Worm (Caenorhabditis elegans): ENCODE results near the gene C53C11.1.

C53C11.1 gene

ce11 chrX:17340484-17340883 is at the start of gene C53C11.1:
Gene C53C11.1, plus strand, starts transcription at chrX:17340784.
- TF ChIP-seq hlh-15 (tag; optimal IDR thresholded peaks at IDR 0.05) = no peak
- no peak for TF ChIP-seq fkh-10 (GFP tag; optimal IDR thresholded peaks at IDR 0.05)
- TF ChIP-seq ceh-6 (GFP tag; optimal IDR thresholded peaks at IDR 0.05) = no peak
- TF ChIP-seq ceh-45 (GFP tag; IDR thresholded peaks at IDR 0.05) = no peak
- TF ChIP-seq sox-4 (tag; optimal IDR thresholded peaks at IDR 0.05) = no peak
- no peak for TF ChIP-seq K09A11.1 (tag; optimal IDR thresholded peaks at IDR 0.05; ENCODE audit: insufficient read depth)
- no peak for TF ChIP-seq lin-11 (tag; optimal IDR thresholded peaks at IDR 0.05)
- no peak for TF ChIP-seq ama-1 (optimal IDR thresholded peaks at IDR 0.05)
- no peak for TF ChIP-seq ceh-9 (tag; optimal IDR thresholded peaks at IDR 0.05)
- TF ChIP-seq ceh-19 (GFP tag; optimal IDR thresholded peaks at IDR 0.05) = no peak
- no peak for TF ChIP-seq pha-4 (tag; optimal IDR thresholded peaks at IDR 0.05)
- TF ChIP-seq hlh-30 (tag; optimal IDR thresholded peaks at IDR 0.05; ENCODE audit: insufficient read depth) = no peak
- no peak for TF ChIP-seq nfya-1 (tag; optimal IDR thresholded peaks at IDR 0.05)
- TF ChIP-seq madf-2 (tag; optimal IDR thresholded peaks at IDR 0.05) = no peak

ce11 chrX:17294019-17294418 is 46.6 kb upstream of the C53C11.1 start:
- TF ChIP-seq hlh-13 (GFP tag; optimal IDR thresholded peaks at IDR 0.05) = no peak

ce11 chrX:17294728-17295127 is 45.9 kb upstream of the C53C11.1 start, which contains the start of gene C33E10.8:
Gene C33E10.8, minus strand, starts transcription at chrX:17294828.
- TF ChIP-seq fax-1 (tag; optimal IDR thresholded peaks at IDR 0.05) = no peak
- TF ChIP-seq sox-4 (tag; optimal IDR thresholded peaks at IDR 0.05) = no peak
- no peak for TF ChIP-seq fkh-10 (GFP tag; optimal IDR thresholded peaks at IDR 0.05)
- TF ChIP-seq ceh-45 (GFP tag; IDR thresholded peaks at IDR 0.05) = no peak
- TF ChIP-seq mec-3 (tag; optimal IDR thresholded peaks at IDR 0.05; ENCODE audit: borderline replicate concordance) = no peak
- no peak for TF ChIP-seq tbx-2 (tag; optimal IDR thresholded peaks at IDR 0.05)
- TF ChIP-seq unc-3 (GFP tag; conservative IDR thresholded peaks at IDR 0.05) = no peak
- no peak for TF ChIP-seq unc-3 (tag; optimal IDR thresholded peaks at IDR 0.05)
- no peak for TF ChIP-seq ref-2 (tag; optimal IDR thresholded peaks at IDR 0.05)
- no peak for TF ChIP-seq ets-4 (tag; optimal IDR thresholded peaks at IDR 0.05)
- no peak for TF ChIP-seq tbx-7 (tag; optimal IDR thresholded peaks at IDR 0.05)
- no peak for TF ChIP-seq ceh-9 (tag; optimal IDR thresholded peaks at IDR 0.05)
- TF ChIP-seq pat-9 (tag; optimal IDR thresholded peaks at IDR 0.05) = no peak
- no peak for TF ChIP-seq gmeb-2 (tag; optimal IDR thresholded peaks at IDR 0.05)
- no peak for TF ChIP-seq pha-4 (tag; optimal IDR thresholded peaks at IDR 0.05)

- no peak for TF ChIP-seq C38D4.7 (GFP tag; optimal IDR thresholded peaks at IDR 0.05)
- TF ChIP-seq ceh-2 (tag; optimal IDR thresholded peaks at IDR 0.05) = no peak
- no peak for TF ChIP-seq fkh-10 (GFP tag; optimal IDR thresholded peaks at IDR 0.05)
- TF ChIP-seq rnt-1 (tag; optimal IDR thresholded peaks at IDR 0.05) = no peak
- no peak for TF ChIP-seq ceh-19 (GFP tag; optimal IDR thresholded peaks at IDR 0.05)
- TF ChIP-seq fkh-6 (tag; optimal IDR thresholded peaks at IDR 0.05) = no peak
- no peak for TF ChIP-seq eyg-1 (tag; optimal IDR thresholded peaks at IDR 0.05)
Observed at ce11 chrX:17297408-17297807, 43.2 kb upstream of the C53C11.1 start.

ce11 chrX:17300735-17301134 is 39.8 kb upstream of the C53C11.1 start:
- TF ChIP-seq unc-42 (tag; optimal IDR thresholded peaks at IDR 0.05) (no peak), hlh-6 (tag; optimal IDR thresholded peaks at IDR 0.05) (no peak), sox-4 (tag; optimal IDR thresholded peaks at IDR 0.05) (no peak), C38D4.7 (GFP tag; optimal IDR thresholded peaks at IDR 0.05) (no peak), lin-11 (tag; optimal IDR thresholded peaks at IDR 0.05) (no peak), elt-2 (tag; optimal IDR thresholded peaks at IDR 0.05) (peak; percentile 68), ceh-45 (GFP tag; IDR thresholded peaks at IDR 0.05) (no peak), ahr-1 (tag; optimal IDR thresholded peaks at IDR 0.05) (no peak)

Measured in whole organism, late embryonic.